Worm (Caenorhabditis elegans): ENCODE data around the gene Y6E2A.4.

Y6E2A.4 gene

DNA sequence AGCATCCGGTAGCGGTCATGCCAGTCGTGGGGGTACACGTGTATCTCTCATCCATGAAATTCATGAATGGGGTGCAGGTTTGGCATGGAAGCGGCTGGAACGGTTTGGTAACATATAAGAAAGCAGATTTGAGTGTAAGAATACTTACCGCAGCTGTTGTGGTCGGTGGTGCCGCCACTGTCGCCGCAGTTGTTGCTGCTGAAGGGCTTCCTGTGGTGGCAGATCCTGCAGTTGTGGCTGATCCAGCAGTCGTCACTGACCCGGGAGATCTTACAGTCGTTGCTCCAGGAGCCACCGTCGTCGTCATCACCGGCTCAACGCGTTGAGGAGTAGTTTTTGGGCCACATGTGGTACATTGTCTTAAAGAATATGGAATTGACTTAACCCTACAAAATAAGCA lies 16.4 kb upstream of the Y6E2A.4 start:
- TF ChIP-seq ama-1 (optimal IDR thresholded peaks at IDR 0.05) (no peak), ztf-16 (tag; optimal IDR thresholded peaks at IDR 0.05) (no peak), K02D7.2 (tag; optimal IDR thresholded peaks at IDR 0.05) (no peak), mec-3 (tag; optimal IDR thresholded peaks at IDR 0.05; ENCODE audit: borderline replicate concordance) (no peak)

DNA sequence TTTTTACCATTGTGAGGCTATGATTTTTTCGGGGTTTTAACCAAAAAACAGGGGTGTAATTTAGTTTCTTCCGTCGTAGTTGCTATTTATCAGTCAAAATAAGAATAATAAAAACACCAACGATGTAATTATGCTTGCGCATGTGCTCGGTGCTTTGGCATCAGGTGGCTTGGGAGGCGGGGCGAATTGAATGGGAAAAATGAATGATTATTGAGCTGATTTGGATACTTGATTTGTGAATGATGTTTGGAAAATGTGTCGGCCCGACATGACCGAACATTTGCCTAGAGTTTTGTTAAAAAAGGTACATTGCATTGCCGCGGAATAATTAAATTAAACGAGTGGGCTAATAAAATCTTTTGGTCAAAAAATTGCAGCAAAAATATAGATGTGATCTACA lies 15.6 kb upstream of the Y6E2A.4 start, which contains the start of gene str-38:
str-38 (minus strand) TSS at position 101 of the 400 bp plus-strand sequence.
- no peak for TF ChIP-seq nhr-11 (tag; optimal IDR thresholded peaks at IDR 0.05)
- no peak for TF ChIP-seq ceh-18 (tag; optimal IDR thresholded peaks at IDR 0.05)
- no peak for TF ChIP-seq dmd-4 (tag; optimal IDR thresholded peaks at IDR 0.05; ENCODE audit: borderline replicate concordance)
- TF ChIP-seq hlh-15 (tag; optimal IDR thresholded peaks at IDR 0.05) = no peak
- TF ChIP-seq K02D7.2 (tag; optimal IDR thresholded peaks at IDR 0.05) = no peak
- no peak for TF ChIP-seq unc-55 (GFP tag; optimal IDR thresholded peaks at IDR 0.05)
- TF ChIP-seq odd-2 (tag; optimal IDR thresholded peaks at IDR 0.05) = no peak
- TF ChIP-seq mec-3 (tag; optimal IDR thresholded peaks at IDR 0.05; ENCODE audit: borderline replicate concordance) = no peak
- TF ChIP-seq pha-4 (tag; optimal IDR thresholded peaks at IDR 0.05) = no peak
- TF ChIP-seq tbx-2 (tag; optimal IDR thresholded peaks at IDR 0.05) = no peak
- TF ChIP-seq zip-5 (tag; optimal IDR thresholded peaks at IDR 0.05) = no peak
- no peak for TF ChIP-seq gmeb-2 (tag; optimal IDR thresholded peaks at IDR 0.05)
- no peak for TF ChIP-seq unc-86 (tag; optimal IDR thresholded peaks at IDR 0.05)
- no peak for TF ChIP-seq elt-4 (tag; optimal IDR thresholded peaks at IDR 0.05)
- TF ChIP-seq tbx-7 (tag; optimal IDR thresholded peaks at IDR 0.05) = no peak

DNA sequence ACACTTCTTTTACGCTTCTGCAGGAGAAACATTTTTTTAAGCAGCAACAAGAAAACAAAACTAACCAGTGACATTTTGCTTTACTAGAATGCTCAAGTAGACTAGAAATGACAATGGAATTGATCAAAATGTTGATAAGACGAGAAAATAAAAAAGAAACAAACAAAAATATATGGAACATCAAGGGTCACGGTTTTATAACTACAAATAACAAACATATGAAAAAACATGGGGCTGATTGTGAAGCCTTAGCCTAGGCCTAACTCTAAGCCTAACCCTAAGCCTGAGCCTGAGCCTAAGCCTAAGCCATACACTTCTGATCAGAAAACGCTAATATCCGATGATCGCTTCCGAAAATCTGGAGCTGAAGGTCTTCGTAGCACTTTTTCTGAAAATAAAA lies 13.9 kb upstream of the Y6E2A.4 start, which contains the start of gene Y6E2A.10:
Y6E2A.10 (minus strand) TSS at position 101 of the 400 bp plus-strand sequence.
- TF ChIP-seq ceh-9 (tag; optimal IDR thresholded peaks at IDR 0.05) (no peak), odd-2 (tag; optimal IDR thresholded peaks at IDR 0.05) (no peak), ceh-6 (GFP tag; optimal IDR thresholded peaks at IDR 0.05) (no peak)

DNA sequence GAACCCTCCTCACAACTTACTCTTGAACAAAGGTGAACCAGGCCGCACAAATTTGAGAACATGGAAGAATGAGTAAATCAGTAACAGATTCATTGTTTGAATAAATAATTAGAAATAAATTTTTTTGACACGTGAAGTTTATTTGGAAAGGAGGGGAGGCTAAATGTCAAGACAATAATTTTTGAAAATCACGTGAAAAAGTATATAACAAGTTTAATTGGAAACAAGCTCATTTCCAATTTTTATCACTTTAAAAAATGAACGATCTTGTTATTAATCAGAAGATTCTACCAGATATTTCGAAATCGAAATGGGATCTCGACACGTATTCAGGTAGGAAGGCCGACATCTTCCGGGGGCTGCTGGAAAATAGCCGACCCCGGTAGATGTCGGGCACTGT lies 10.0 kb upstream of the Y6E2A.4 start, which contains the start of the genes irld-57 and sfxn-1.3:
irld-57 (minus strand) TSS at position 101 of the 400 bp plus-strand sequence.
sfxn-1.3 (plus strand) TSS at position 232 of the 400 bp plus-strand sequence.
- no peak for TF ChIP-seq pha-2 (tag; optimal IDR thresholded peaks at IDR 0.05)
- TF ChIP-seq pag-3 (tag; optimal IDR thresholded peaks at IDR 0.05; ENCODE audit: borderline replicate concordance) = no peak
- TF ChIP-seq hlh-8 (tag; optimal IDR thresholded peaks at IDR 0.05) = no peak
- no peak for TF ChIP-seq ceh-14 (tag; optimal IDR thresholded peaks at IDR 0.05)
- no peak for TF ChIP-seq ref-2 (tag; optimal IDR thresholded peaks at IDR 0.05)
- TF ChIP-seq tbx-2 (tag; optimal IDR thresholded peaks at IDR 0.05) = no peak
- no peak for TF ChIP-seq sox-2 (GFP tag; IDR thresholded peaks at IDR 0.05)
- TF ChIP-seq eyg-1 (tag; optimal IDR thresholded peaks at IDR 0.05) = no peak
- no peak for TF ChIP-seq nhr-232 (tag; optimal IDR thresholded peaks at IDR 0.05)
- TF ChIP-seq Y22D7AL.16 (tag; optimal IDR thresholded peaks at IDR 0.05) = no peak
- no peak for TF ChIP-seq K09A11.1 (tag; optimal IDR thresholded peaks at IDR 0.05; ENCODE audit: insufficient read depth)
- no peak for TF ChIP-seq ztf-16 (tag; optimal IDR thresholded peaks at IDR 0.05)
- no peak for TF ChIP-seq sox-4 (tag; optimal IDR thresholded peaks at IDR 0.05)
- TF ChIP-seq pha-4 (tag; optimal IDR thresholded peaks at IDR 0.05) = no peak

DNA sequence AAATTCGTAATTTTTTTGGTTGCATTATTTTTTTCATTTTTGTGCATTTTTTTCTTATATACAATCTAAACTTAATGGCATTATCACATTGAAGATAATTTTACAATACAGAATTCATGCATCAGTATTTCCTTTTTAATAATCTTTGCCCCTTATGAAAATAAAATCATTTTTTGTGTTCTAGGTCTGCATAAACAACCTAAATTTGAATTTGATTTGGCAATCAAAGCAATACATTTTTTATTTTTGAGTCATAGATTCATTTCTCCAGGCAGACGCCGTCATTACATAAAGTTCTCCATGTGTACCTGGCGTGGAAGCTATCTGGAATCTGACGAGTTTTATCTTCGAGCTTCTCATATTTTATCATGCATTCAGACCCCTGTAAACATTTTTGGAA lies 5.3 kb upstream of the Y6E2A.4 start, which contains the start of gene srh-140:
srh-140 (plus strand) TSS at position 301 of the 400 bp plus-strand sequence.
- TF ChIP-seq mec-3 (tag; optimal IDR thresholded peaks at IDR 0.05; ENCODE audit: borderline replicate concordance) = no peak
- no peak for TF ChIP-seq pha-2 (tag; optimal IDR thresholded peaks at IDR 0.05)
- TF ChIP-seq hlh-8 (tag; optimal IDR thresholded peaks at IDR 0.05) = no peak
- no peak for TF ChIP-seq lim-6 (tag; optimal IDR thresholded peaks at IDR 0.05)
- no peak for TF ChIP-seq unc-3 (GFP tag; conservative IDR thresholded peaks at IDR 0.05)
- no peak for TF ChIP-seq unc-3 (tag; optimal IDR thresholded peaks at IDR 0.05)
- no peak for TF ChIP-seq fkh-10 (GFP tag; optimal IDR thresholded peaks at IDR 0.05)
- TF ChIP-seq pat-9 (tag; optimal IDR thresholded peaks at IDR 0.05) = no peak
- no peak for TF ChIP-seq dmd-4 (tag; optimal IDR thresholded peaks at IDR 0.05; ENCODE audit: borderline replicate concordance)
- TF ChIP-seq ceh-14 (tag; optimal IDR thresholded peaks at IDR 0.05) = no peak
- TF ChIP-seq ama-1 (optimal IDR thresholded peaks at IDR 0.05) = no peak
- no peak for TF ChIP-seq tbx-7 (tag; optimal IDR thresholded peaks at IDR 0.05)
